Fruit fly (Drosophila melanogaster) whole organism, adult: ENCODE data around the gene CG5281.

Experiments used
- CG11617 ChIP-seq: fragments of 200-800 bp; sonication (Bioruptor generic); optimal IDR thresholded peaks from 2 replicates; lab custom pipeline; 2017; ENCODE audit warnings: mild to moderate bottlenecking, missing biosample characterization, missing genetic modification reagents, missing genetic modification characterization
- CG12768 ChIP-seq: fragments of 200-800 bp; sonication (Bioruptor generic); optimal IDR thresholded peaks from 2 replicates; lab custom pipeline; 2017; ENCODE audit warnings: missing biosample characterization, missing genetic modification characterization, mild to moderate bottlenecking, moderate library complexity, missing genetic modification reagents
- CG14711 ChIP-seq: fragments of 200-800 bp; sonication (Bioruptor generic); optimal IDR thresholded peaks from 2 replicates; lab custom pipeline; 2018; ENCODE audit warnings: missing biosample characterization, mild to moderate bottlenecking, missing genetic modification characterization, moderate library complexity
- CG1620 ChIP-seq: fragments of 200-800 bp; sonication (Bioruptor generic); optimal IDR thresholded peaks from 2 replicates; lab custom pipeline; 2016; ENCODE audit warnings: missing biosample characterization, missing genetic modification characterization
- CG33017 ChIP-seq: fragments of 200-800 bp; sonication (Bioruptor generic); optimal IDR thresholded peaks from 2 replicates; lab custom pipeline; 2018; ENCODE audit warnings: missing biosample characterization, mild to moderate bottlenecking, missing genetic modification characterization, moderate library complexity
- CG5204 ChIP-seq: fragments of 200-800 bp; sonication (Bioruptor generic); optimal IDR thresholded peaks from 2 replicates; lab custom pipeline; 2016; ENCODE audit warnings: missing biosample characterization, missing genetic modification characterization
- CG7045 ChIP-seq: fragments of 200-800 bp; sonication (Bioruptor generic); optimal IDR thresholded peaks from 2 replicates; lab custom pipeline; 2017; ENCODE audit warnings: missing biosample characterization, mild to moderate bottlenecking, missing genetic modification characterization
- CG7101 ChIP-seq: fragments of 200-800 bp; sonication (Bioruptor generic); optimal IDR thresholded peaks from 2 replicates; lab custom pipeline; 2018; ENCODE audit warnings: missing biosample characterization, mild to moderate bottlenecking, missing genetic modification characterization, moderate library complexity
- Clk ChIP-seq: fragments of 200-800 bp; sonication (Bioruptor generic); optimal IDR thresholded peaks from 2 replicates; lab custom pipeline; 2017; ENCODE audit warnings: missing biosample characterization, missing genetic modification characterization
- Crg-1 ChIP-seq: fragments of 200-800 bp; sonication (Bioruptor generic); optimal IDR thresholded peaks from 2 replicates; lab custom pipeline; 2016; ENCODE audit warnings: missing biosample characterization, missing genetic modification characterization
- Hr96 ChIP-seq: fragments of 200-800 bp; sonication (Bioruptor generic); optimal IDR thresholded peaks from 2 replicates; lab custom pipeline; 2016; ENCODE audit warnings: missing biosample characterization, missing genetic modification characterization
- Mnt ChIP-seq: fragments of 200-800 bp; sonication (Bioruptor generic); optimal IDR thresholded peaks from 2 replicates; lab custom pipeline; 2016; ENCODE audit warnings: missing biosample characterization, mild to moderate bottlenecking, missing genetic modification characterization
- bab1 ChIP-seq: fragments of 200-800 bp; sonication (Bioruptor generic); optimal IDR thresholded peaks from 3 replicates; lab custom pipeline; 2019; ENCODE audit warnings: missing biosample characterization, mild to moderate bottlenecking, missing genetic modification characterization, moderate library complexity
- cic ChIP-seq: fragments of 200-800 bp; sonication (Bioruptor generic); optimal IDR thresholded peaks from 2 replicates; lab custom pipeline; 2017; ENCODE audit warnings: missing biosample characterization, mild to moderate bottlenecking, missing genetic modification characterization, moderate library complexity
- cnc ChIP-seq, 2 experiments: fragments of >200 bp; optimal IDR thresholded peaks; 2 replicates each; lab custom pipeline; 2017
- kay ChIP-seq: fragments of 200-800 bp; sonication (Bioruptor generic); peaks from one replicate; lab custom pipeline; 2016; ENCODE audit warnings: missing biosample characterization, missing genetic modification characterization, borderline replicate concordance
- ovo ChIP-seq: fragments of 200-800 bp; sonication (Bioruptor generic); optimal IDR thresholded peaks from 2 replicates; lab custom pipeline; 2016; ENCODE audit warnings: missing biosample characterization, missing genetic modification characterization
- pad ChIP-seq: fragments of 200-800 bp; sonication (Bioruptor generic); optimal IDR thresholded peaks from 3 replicates; lab custom pipeline; 2017; ENCODE audit warnings: missing biosample characterization, missing genetic modification characterization, mild to moderate bottlenecking, moderate library complexity, missing genetic modification reagents
- tj ChIP-seq: fragments of 200-800 bp; sonication (Bioruptor generic); optimal IDR thresholded peaks from 3 replicates; lab custom pipeline; 2017; ENCODE audit warnings: missing biosample characterization, mild to moderate bottlenecking, missing genetic modification characterization, moderate library complexity
- toe ChIP-seq: fragments of 200-800 bp; sonication (Bioruptor generic); optimal IDR thresholded peaks from 2 replicates; lab custom pipeline; 2016; ENCODE audit warnings: missing biosample characterization, missing genetic modification characterization

The CG5281 gene

dm6 chr3R:11407733-11408134, 27.9 kb upstream of the CG5281 start, which contains the start of gene mRpL40:
TSS of gene mRpL40 (plus strand) at chr3R:11407918.
- peak; percentile 48 for TF ChIP-seq bab1
- no peak for TF ChIP-seq cnc (optimal IDR thresholded peaks at IDR 0.05; lab: Kevin White, UChicago)

- peak; percentile 73 for TF ChIP-seq Mnt
- peak; percentile 66 for TF ChIP-seq tj (GFP tag; lab: Kevin White, UChicago)
- TF ChIP-seq Clk, result peak; percentile 64
- TF ChIP-seq CG11617, result peak; percentile 91
- peak; percentile 55 for TF ChIP-seq CG5204
- TF ChIP-seq Hr96 (GFP tag; lab: Kevin White, UChicago), result peak; percentile 9
- TF ChIP-seq cic (GFP tag; lab: Kevin White, UChicago), result peak; percentile 4
- TF ChIP-seq CG33017 (tag; lab: Kevin White, UChicago), result peak; percentile 91
- TF ChIP-seq kay (GFP tag; lab: Kevin White, UChicago), result peak; percentile 76
- TF ChIP-seq CG14711 (tag; lab: Kevin White, UChicago), result peak; percentile 93
- peak; percentile 87 for TF ChIP-seq CG12768 (GFP tag; lab: Kevin White, UChicago)
- peak; percentile 59 for TF ChIP-seq toe
- peak; percentile 76 for TF ChIP-seq pad
- peak; percentile 58 for TF ChIP-seq CG1620 (GFP tag; lab: Kevin White, UChicago)
- no peak for TF ChIP-seq cnc (optimal IDR thresholded peaks at IDR 0.05; lab: Kevin White, UChicago)
- peak; percentile 95 for TF ChIP-seq bab1
- peak; percentile 92 for TF ChIP-seq CG7045 (GFP tag; lab: Kevin White, UChicago)
- peak; percentile 79 for TF ChIP-seq Crg-1 (GFP tag; lab: Kevin White, UChicago)
- TF ChIP-seq CG7101 (tag; lab: Kevin White, UChicago), result peak; percentile 96
- TF ChIP-seq ovo, result peak; percentile 71
Observed at dm6 chr3R:11409667-11410137, 25.9 kb upstream of the CG5281 start, which contains the start of the genes mgr and Irbp. TSS of gene mgr (minus strand) at chr3R:11409875. TSS of gene Irbp (plus strand) at chr3R:11410047.

dm6 chr3R:11412371-11412770, 23.3 kb upstream of the CG5281 start, which contains the start of gene Ipo9:
TSS of gene Ipo9 (plus strand) at chr3R:11412522.
- TF ChIP-seq CG33017 (tag; lab: Kevin White, UChicago) (no peak), Hr96 (GFP tag; lab: Kevin White, UChicago) (no peak), Mnt (peak; percentile 76), cic (GFP tag; lab: Kevin White, UChicago) (peak; percentile 1), pad (no peak), CG12768 (GFP tag; lab: Kevin White, UChicago) (no peak), tj (GFP tag; lab: Kevin White, UChicago) (no peak), CG1620 (GFP tag; lab: Kevin White, UChicago) (no peak), bab1 (peak; percentile 19), CG7101 (tag; lab: Kevin White, UChicago) (peak; percentile 40), CG11617 (no peak), Crg-1 (GFP tag; lab: Kevin White, UChicago) (peak; percentile 18), kay (GFP tag; lab: Kevin White, UChicago) (peak; percentile 70), CG7045 (GFP tag; lab: Kevin White, UChicago) (no peak)

- TF ChIP-seq cnc (optimal IDR thresholded peaks at IDR 0.05; lab: Kevin White, UChicago) (no peak), CG12768 (GFP tag; lab: Kevin White, UChicago) (peak; percentile 2)
Observed at dm6 chr3R:11418568-11418967, 17.1 kb upstream of the CG5281 start, which contains the start of the genes bumpel and CG45676. TSS of gene bumpel (minus strand) at chr3R:11418668. TSS of gene CG45676 (plus strand) at chr3R:11418885.

- TF ChIP-seq kay (GFP tag; lab: Kevin White, UChicago), result no peak
- TF ChIP-seq CG7101 (tag; lab: Kevin White, UChicago), result peak; percentile 87
- peak; percentile 81 for TF ChIP-seq Mnt
- TF ChIP-seq Crg-1 (GFP tag; lab: Kevin White, UChicago), result peak; percentile 84
- TF ChIP-seq CG7045 (GFP tag; lab: Kevin White, UChicago), result peak; percentile 87
- TF ChIP-seq CG12768 (GFP tag; lab: Kevin White, UChicago), result peak; percentile 88
- TF ChIP-seq toe, result peak; percentile 89
- TF ChIP-seq cic (GFP tag; lab: Kevin White, UChicago), result no peak
- TF ChIP-seq CG11617, result peak; percentile 86
- TF ChIP-seq CG5204, result peak; percentile 87
- TF ChIP-seq Hr96 (GFP tag; lab: Kevin White, UChicago), result peak; percentile 90
- no peak for TF ChIP-seq cnc (optimal IDR thresholded peaks at IDR 0.05; lab: Kevin White, UChicago)
- TF ChIP-seq CG33017 (tag; lab: Kevin White, UChicago), result peak; percentile 76
- peak; percentile 88 for TF ChIP-seq bab1
- TF ChIP-seq CG14711 (tag; lab: Kevin White, UChicago), result peak; percentile 82
- TF ChIP-seq ovo, result peak; percentile 76
- peak; percentile 95 for TF ChIP-seq CG1620 (GFP tag; lab: Kevin White, UChicago)
- TF ChIP-seq pad, result peak; percentile 73
- TF ChIP-seq tj (GFP tag; lab: Kevin White, UChicago), result peak; percentile 59
- TF ChIP-seq Clk, result peak; percentile 73
Observed at dm6 chr3R:11421643-11422122, 14.0 kb upstream of the CG5281 start, which contains the start of the genes ninaG and Sptz. TSS of gene ninaG (minus strand) at chr3R:11421693. TSS of gene Sptz (plus strand) at chr3R:11422092.

dm6 chr3R:11429814-11430213, 5.8 kb upstream of the CG5281 start, which contains the start of gene Dtd:
TSS of gene Dtd (plus strand) at chr3R:11430061.
- TF ChIP-seq pad (peak; percentile 51), Clk (no peak), CG7101 (tag; lab: Kevin White, UChicago) (peak; percentile 58), CG14711 (tag; lab: Kevin White, UChicago) (peak; percentile 43), CG12768 (GFP tag; lab: Kevin White, UChicago) (peak; percentile 54), Mnt (peak; percentile 44), CG5204 (no peak), Crg-1 (GFP tag; lab: Kevin White, UChicago) (peak; percentile 54), CG33017 (tag; lab: Kevin White, UChicago) (peak; percentile 3)
